Fruit fly (Drosophila melanogaster) whole organism, embryonic: ENCODE results near the gene COX6B.
A peak's percentile ranks its signal among the peaks of the same experiment; 100 is the strongest.

Experiments used
- B-H2 ChIP-seq: fragments of 200-800 bp; sonication (Bioruptor generic); optimal IDR thresholded peaks from 2 replicates; lab custom pipeline; 2018; ENCODE audit warnings: missing biosample characterization, mild to moderate bottlenecking, missing genetic modification characterization
- BEAF-32 ChIP-seq: fragments of 200-800 bp; sonication (Bioruptor generic); optimal IDR thresholded peaks from 3 replicates; lab custom pipeline; 2017; ENCODE audit warnings: missing biosample characterization, missing genetic modification characterization, mild to moderate bottlenecking, moderate library complexity, missing genetic modification reagents
- CG12104 ChIP-seq: fragments of 200-800 bp; sonication (Bioruptor generic); optimal IDR thresholded peaks from 3 replicates; lab custom pipeline; 2016; ENCODE audit warnings: missing biosample characterization, missing genetic modification characterization
- CG12659 ChIP-seq: fragments of 200-800 bp; sonication (Bioruptor generic); optimal IDR thresholded peaks from 3 replicates; lab custom pipeline; 2017; ENCODE audit warnings: mild to moderate bottlenecking, missing biosample characterization, missing genetic modification reagents, missing genetic modification characterization
- CG13123 ChIP-seq: fragments of 200-800 bp; sonication (Bioruptor generic); optimal IDR thresholded peaks from 2 replicates; lab custom pipeline; 2016; ENCODE audit warnings: missing biosample characterization, missing genetic modification characterization
- CG17186 ChIP-seq: fragments of 200-800 bp; sonication (Bioruptor generic); optimal IDR thresholded peaks from 3 replicates; lab custom pipeline; 2017; ENCODE audit warnings: missing biosample characterization, missing genetic modification reagents, missing genetic modification characterization
- CG18619 ChIP-seq: fragments of 200-800 bp; sonication (Bioruptor generic); optimal IDR thresholded peaks from 3 replicates; lab custom pipeline; 2017; ENCODE audit warnings: missing biosample characterization, mild to moderate bottlenecking, missing genetic modification characterization
- CG2712 ChIP-seq: fragments of 200-800 bp; optimal IDR thresholded peaks from 3 replicates; lab custom pipeline; 2019; ENCODE audit warnings: missing biosample characterization, mild to moderate bottlenecking, missing genetic modification characterization, moderate library complexity
- CG31365 ChIP-seq: fragments of 200-800 bp; sonication (Bioruptor generic); optimal IDR thresholded peaks from 2 replicates; lab custom pipeline; 2018; ENCODE audit warnings: missing biosample characterization, mild to moderate bottlenecking, missing genetic modification characterization
- CG34422 ChIP-seq: fragments of 200-800 bp; sonication (Bioruptor generic); IDR thresholded peaks from 3 replicates; pipeline ENCODE4 v1.3.6; 2022; ENCODE audit warnings: missing biosample characterization, missing genetic modification characterization
- CG4707 ChIP-seq: fragments of 200-800 bp; sonication (Bioruptor generic); optimal IDR thresholded peaks from 2 replicates; lab custom pipeline; 2018; ENCODE audit warnings: missing biosample characterization, mild to moderate bottlenecking, missing genetic modification characterization, moderate library complexity
- CG4854 ChIP-seq: fragments of 200-800 bp; sonication (Bioruptor generic); optimal IDR thresholded peaks from 2 replicates; lab custom pipeline; 2016; ENCODE audit warnings: missing biosample characterization, missing genetic modification characterization, inconsistent platforms
- CG7372 ChIP-seq: fragments of 200-800 bp; sonication (Bioruptor generic); IDR thresholded peaks from 2 replicates; pipeline ENCODE4 v1.3.6; 2022; ENCODE audit warnings: missing biosample characterization, missing genetic modification characterization
- CG8944 ChIP-seq: fragments of 200-800 bp; sonication (Bioruptor generic); optimal IDR thresholded peaks from 3 replicates; lab custom pipeline; 2016; ENCODE audit warnings: missing biosample characterization, missing genetic modification characterization
- CG9932 ChIP-seq: fragments of 200-800 bp; sonication (Bioruptor generic); IDR thresholded peaks from 2 replicates; pipeline ENCODE4 v1.3.6; 2022; ENCODE audit warnings: missing biosample characterization, missing genetic modification characterization
- Camta ChIP-seq: fragments of 200-800 bp; sonication (Bioruptor generic); optimal IDR thresholded peaks from 2 replicates; lab custom pipeline; 2016; ENCODE audit warnings: missing biosample characterization, missing genetic modification characterization
- Dll ChIP-seq: fragments of 200-800 bp; sonication (Bioruptor generic); IDR thresholded peaks from 4 replicates; pipeline ENCODE4 v1.3.6; 2022; ENCODE audit warnings: missing biosample characterization, missing genetic modification characterization; ENCODE audit not compliant: partially characterized antibody
- Dp ChIP-seq: fragments of 200-800 bp; sonication (Bioruptor generic); optimal IDR thresholded peaks from 2 replicates; lab custom pipeline; 2018; ENCODE audit warnings: missing biosample characterization, mild to moderate bottlenecking, missing genetic modification characterization, moderate library complexity
- Dref ChIP-seq: fragments of 200-800 bp; sonication (Bioruptor generic); IDR thresholded peaks from 2 replicates; pipeline ENCODE4 v1.3.6; 2022; ENCODE audit warnings: missing biosample characterization, missing genetic modification characterization
- Elba2 ChIP-seq: fragments of 200-800 bp; sonication (Bioruptor generic); optimal IDR thresholded peaks from 3 replicates; lab custom pipeline; 2016; ENCODE audit warnings: missing biosample characterization, missing genetic modification characterization
- GATAe ChIP-seq: fragments of 200-800 bp; sonication (Bioruptor generic); conservative IDR thresholded peaks from 2 replicates; pipeline ENCODE4 v1.3.6; 2022; ENCODE audit warnings: missing biosample characterization, missing genetic modification characterization
- Hey ChIP-seq: fragments of 200-800 bp; sonication (Bioruptor generic); optimal IDR thresholded peaks from 3 replicates; lab custom pipeline; 2018; ENCODE audit warnings: missing biosample characterization, mild to moderate bottlenecking, missing genetic modification characterization
- Hsf ChIP-seq: fragments of 200-800 bp; sonication (Bioruptor generic); optimal IDR thresholded peaks from 3 replicates; lab custom pipeline; 2016; ENCODE audit warnings: missing biosample characterization, missing genetic modification characterization
- Med ChIP-seq: fragments of 200-800 bp; sonication (Bioruptor generic); peaks from one replicate; lab custom pipeline; 2016; ENCODE audit warnings: missing biosample characterization, missing genetic modification characterization, mild to moderate bottlenecking, inconsistent platforms, moderate library complexity
- Mrtf ChIP-seq: fragments of 200-800 bp; sonication (Bioruptor generic); IDR thresholded peaks from 3 replicates; pipeline ENCODE4 v1.3.6; 2022; ENCODE audit warnings: missing biosample characterization, missing genetic modification characterization
- Myb ChIP-seq: fragments of 200-800 bp; sonication (Bioruptor generic); optimal IDR thresholded peaks from 2 replicates; lab custom pipeline; 2016; ENCODE audit warnings: missing biosample characterization, missing genetic modification characterization
- Nf-YC ChIP-seq: fragments of 200-800 bp; optimal IDR thresholded peaks from 3 replicates; lab custom pipeline; 2019; ENCODE audit warnings: missing biosample characterization, mild to moderate bottlenecking, missing genetic modification characterization, moderate library complexity
- Oli ChIP-seq: fragments of 200-800 bp; sonication (Bioruptor generic); optimal IDR thresholded peaks from 2 replicates; lab custom pipeline; 2018; ENCODE audit warnings: missing biosample characterization, mild to moderate bottlenecking, missing genetic modification characterization, moderate library complexity
- Scr ChIP-seq: fragments of 200-800 bp; sonication (Bioruptor generic); IDR thresholded peaks from 2 replicates; pipeline ENCODE4 v1.3.6; 2022; ENCODE audit warnings: missing biosample characterization, missing genetic modification characterization; ENCODE audit not compliant: partially characterized antibody
- Sox102F ChIP-seq: fragments of 200-800 bp; sonication (Bioruptor generic); optimal IDR thresholded peaks from 2 replicates; lab custom pipeline; 2018; ENCODE audit warnings: missing biosample characterization, mild to moderate bottlenecking, missing genetic modification characterization, moderate library complexity
- Vsx1 ChIP-seq: fragments of 200-800 bp; sonication (Bioruptor generic); optimal IDR thresholded peaks from 2 replicates; lab custom pipeline; 2017; ENCODE audit warnings: missing biosample characterization, mild to moderate bottlenecking, missing genetic modification characterization, missing genetic modification reagents
- ab ChIP-seq: fragments of 200-800 bp; sonication (Bioruptor generic); optimal IDR thresholded peaks from 2 replicates; lab custom pipeline; 2016; ENCODE audit warnings: missing biosample characterization, missing genetic modification characterization
- al ChIP-seq: fragments of 200-800 bp; sonication (Bioruptor generic); IDR thresholded peaks from 2 replicates; pipeline ENCODE4 v1.3.6; 2022; ENCODE audit warnings: missing biosample characterization, missing genetic modification characterization
- amos ChIP-seq: fragments of 200-800 bp; sonication (Bioruptor generic); IDR thresholded peaks from 2 replicates; pipeline ENCODE4 v1.3.6; 2022; ENCODE audit warnings: missing biosample characterization, missing genetic modification characterization; ENCODE audit not compliant: partially characterized antibody
- ara ChIP-seq: fragments of 200-800 bp; sonication (Bioruptor generic); IDR thresholded peaks from 2 replicates; pipeline ENCODE4 v1.3.6; 2022; ENCODE audit warnings: missing biosample characterization, missing genetic modification characterization
- chif ChIP-seq, 2 experiments: fragments of 200-800 bp; sonication (Bioruptor generic); optimal IDR thresholded peaks; 3 replicates each; lab custom pipeline; 2016; ENCODE audit warnings: missing biosample characterization in 2 of 2, missing genetic modification characterization in 2 of 2
- dmrt99B ChIP-seq: fragments of 200-800 bp; sonication (Bioruptor generic); optimal IDR thresholded peaks from 2 replicates; lab custom pipeline; 2018; ENCODE audit warnings: missing biosample characterization, mild to moderate bottlenecking, missing genetic modification characterization, moderate library complexity
- fd64A ChIP-seq: fragments of 200-800 bp; sonication (Bioruptor generic); optimal IDR thresholded peaks from 3 replicates; lab custom pipeline; 2018; ENCODE audit warnings: missing biosample characterization, mild to moderate bottlenecking, missing genetic modification characterization
- gsb ChIP-seq: fragments of 200-800 bp; sonication (Bioruptor generic); IDR thresholded peaks from 2 replicates; pipeline ENCODE4 v1.3.6; 2022; ENCODE audit warnings: missing biosample characterization, missing genetic modification characterization
- luna ChIP-seq: fragments of 200-800 bp; sonication (Bioruptor generic); optimal IDR thresholded peaks from 2 replicates; lab custom pipeline; 2016; ENCODE audit warnings: missing biosample characterization, missing genetic modification characterization
- mam ChIP-seq: fragments of 200-800 bp; sonication (Bioruptor generic); optimal IDR thresholded peaks from 3 replicates; lab custom pipeline; 2016; ENCODE audit warnings: missing biosample characterization, missing genetic modification characterization
- oc ChIP-seq: fragments of 200-800 bp; sonication (Bioruptor generic); optimal IDR thresholded peaks from 2 replicates; lab custom pipeline; 2018; ENCODE audit warnings: missing biosample characterization, mild to moderate bottlenecking, missing genetic modification characterization, moderate library complexity
- odd ChIP-seq: fragments of 200-800 bp; sonication (Bioruptor generic); optimal IDR thresholded peaks from 2 replicates; lab custom pipeline; 2017; ENCODE audit warnings: missing biosample characterization, mild to moderate bottlenecking, missing genetic modification characterization
- p53 ChIP-seq: fragments of 200-800 bp; sonication (Bioruptor generic); optimal IDR thresholded peaks from 2 replicates; lab custom pipeline; 2016; ENCODE audit warnings: missing biosample characterization, missing genetic modification characterization
- pfk ChIP-seq: fragments of 200-800 bp; sonication (Bioruptor generic); optimal IDR thresholded peaks from 2 replicates; lab custom pipeline; 2018; ENCODE audit warnings: missing biosample characterization, mild to moderate bottlenecking, missing genetic modification characterization, moderate library complexity
- pnt ChIP-seq: fragments of 200-800 bp; sonication (Bioruptor generic); optimal IDR thresholded peaks from 3 replicates; lab custom pipeline; 2016; ENCODE audit warnings: missing biosample characterization, missing genetic modification characterization
- scrt ChIP-seq: fragments of 200-800 bp; sonication (Bioruptor generic); optimal IDR thresholded peaks from 2 replicates; lab custom pipeline; 2018; ENCODE audit warnings: missing biosample characterization, mild to moderate bottlenecking, missing genetic modification characterization, moderate library complexity
- sens-2 ChIP-seq: fragments of 200-800 bp; sonication (Bioruptor generic); IDR thresholded peaks from 2 replicates; pipeline ENCODE4 v1.3.6; 2022; ENCODE audit warnings: missing biosample characterization, missing genetic modification characterization
- sug ChIP-seq: fragments of 200-800 bp; optimal IDR thresholded peaks from 2 replicates; lab custom pipeline; 2019; ENCODE audit warnings: missing biosample characterization, mild to moderate bottlenecking, missing genetic modification characterization, moderate library complexity
- unpg ChIP-seq: fragments of 200-800 bp; sonication (Bioruptor generic); optimal IDR thresholded peaks from 3 replicates; lab custom pipeline; 2018; ENCODE audit warnings: missing biosample characterization, mild to moderate bottlenecking, missing genetic modification characterization, moderate library complexity
- wdn ChIP-seq: fragments of 200-800 bp; sonication (Bioruptor generic); IDR thresholded peaks from 2 replicates; pipeline ENCODE4 v1.3.6; 2022; ENCODE audit warnings: missing biosample characterization, missing genetic modification characterization

Gene COX6B

dm6 chrX:19750626-19751149, 6.6 kb upstream of the COX6B start, which contains the start of gene Abcd3 (continued):
- TF ChIP-seq fd64A (no peak), CG18619 (GFP tag; lab: Kevin White, UChicago) (peak; percentile 23), ab (GFP tag; lab: Kevin White, UChicago) (no peak), pfk (GFP tag; lab: Kevin White, UChicago) (no peak), BEAF-32 (GFP tag; lab: Kevin White, UChicago) (peak; percentile 58), mam (no peak), p53 (peak; percentile 50), CG7372 (no peak), Mrtf (GFP tag; lab: Robert Waterston, UW) (no peak), Myb (GFP tag; lab: Kevin White, UChicago) (no peak), B-H2 (GFP tag; lab: Kevin White, UChicago) (peak; percentile 47), al (GFP tag; lab: Robert Waterston, UW) (no peak), Camta (GFP tag; lab: Kevin White, UChicago) (no peak), CG13123 (no peak), Dref (GFP tag; lab: Robert Waterston, UW) (peak; percentile 81), Hsf (GFP tag; lab: Kevin White, UChicago) (no peak), GATAe (GFP tag; lab: Robert Waterston, UW) (no peak; the same call in 1 of the 2 replicates), unpg (GFP tag; lab: Kevin White, UChicago) (no peak), sug (tag; lab: Kevin White, UChicago) (peak; percentile 59), wdn (GFP tag; lab: Robert Waterston, UW) (no peak), oc (tag; lab: Kevin White, UChicago) (no peak), Hey (tag; lab: Kevin White, UChicago) (peak; percentile 26), gsb (no peak), Med (peak; percentile 92), odd (GFP tag; lab: Kevin White, UChicago) (peak; percentile 47), ara (GFP tag; lab: Robert Waterston, UW) (peak; percentile 36; the same call in 1 of the 2 replicates), CG4854 (GFP tag; lab: Kevin White, UChicago) (no peak), scrt (GFP tag; lab: Kevin White, UChicago) (peak; percentile 66), pnt (no peak), CG17186 (peak; percentile 40), dmrt99B (tag; lab: Kevin White, UChicago) (peak; percentile 25), Dll (GFP tag; lab: Robert Waterston, UW) (peak; percentile 76), CG2712 (tag; lab: Kevin White, UChicago) (peak; percentile 19), CG12659 (GFP tag; lab: Kevin White, UChicago) (peak; percentile 64), Dp (GFP tag; lab: Kevin White, UChicago) (peak; percentile 46), CG9932 (GFP tag; lab: Robert Waterston, UW) (peak; percentile 60), Elba2 (GFP tag; lab: Kevin White, UChicago) (no peak), CG12104 (GFP tag; lab: Kevin White, UChicago) (no peak), CG4707 (GFP tag; lab: Kevin White, UChicago) (peak; percentile 7), CG8944 (GFP tag; lab: Kevin White, UChicago) (no peak), Nf-YC (tag; lab: Kevin White, UChicago) (peak; percentile 65), amos (peak; percentile 66), CG31365 (tag; lab: Kevin White, UChicago) (peak; percentile 23), Sox102F (GFP tag; lab: Kevin White, UChicago) (no peak), Vsx1 (no peak), Scr (peak; percentile 68), sens-2 (no peak), CG34422 (GFP tag; lab: Robert Waterston, UW) (peak; percentile 70), luna (GFP tag; lab: Kevin White, UChicago) (no peak), chif (GFP tag; optimal IDR thresholded peaks at IDR 0.05; lab: Kevin White, UChicago) (peak in 1 of 2 experiments; percentile 0), Oli (no peak)
